Fruit fly (Drosophila melanogaster): ENCODE results near the gene CG6785.

- TF ChIP-seq Sin3A (optimal IDR thresholded peaks at IDR 0.05) (no peak), psq (optimal IDR thresholded peaks at IDR 0.05) (no peak), ttk (optimal IDR thresholded peaks at IDR 0.05) (no peak), insv (optimal IDR thresholded peaks at IDR 0.05) (no peak), Myc (optimal IDR thresholded peaks at IDR 0.05) (no peak)
These were observed 33.9 kb downstream of the CG6785 start for dm6 chr2L:12010877-12011666.

All from Kc167 (cell line).